Worm (Caenorhabditis elegans) whole organism, L1 larva: ENCODE results near the gene F20C5.7.

ENCODE experiments used
- efl-1 ChIP-seq, 4 experiments: fragments of 150-350 bp; optimal IDR thresholded peaks in 3 of 4; peaks in 1 of 4; 1 replicate in 1 of 4; 2 replicates in 3 of 4; lab custom pipeline; 2014; ENCODE audit warnings: missing biosample characterization in 2 of 4, missing genetic modification characterization in 2 of 4, missing genetic modification reagents in 2 of 4
- lin-13 ChIP-seq: fragments of 150-350 bp; optimal IDR thresholded peaks from 2 replicates; lab custom pipeline; 2014; ENCODE audit warnings: missing biosample characterization, missing genetic modification reagents, missing genetic modification characterization
- lsy-2 ChIP-seq, 2 experiments: fragments of 150-350 bp; optimal IDR thresholded peaks; 2 replicates each; lab custom pipeline; 2014; ENCODE audit warnings: missing biosample characterization in 2 of 2, missing genetic modification characterization in 2 of 2
- mef-2 ChIP-seq: fragments of 150-350 bp; optimal IDR thresholded peaks from 2 replicates; lab custom pipeline; 2014; ENCODE audit warnings: missing biosample characterization, missing genetic modification characterization
- mep-1 ChIP-seq: fragments of 150-350 bp; optimal IDR thresholded peaks from 2 replicates; lab custom pipeline; 2014; ENCODE audit warnings: missing biosample characterization, missing genetic modification characterization
- rnt-1 ChIP-seq: sonication (generic microtip); optimal IDR thresholded peaks from 2 replicates; lab custom pipeline; 2016; ENCODE audit warnings: mild to moderate bottlenecking, missing genetic modification characterization, moderate library complexity, missing compliant biosample characterization
- skn-1 ChIP-seq: fragments of 150-350 bp; optimal IDR thresholded peaks from 2 replicates; lab custom pipeline; 2014; ENCODE audit warnings: missing biosample characterization, missing genetic modification characterization
- unc-62 ChIP-seq: fragments of 150-350 bp; optimal IDR thresholded peaks from 2 replicates; lab custom pipeline; 2014; ENCODE audit warnings: missing biosample characterization, missing genetic modification reagents, missing genetic modification characterization
- vab-15 ChIP-seq: sonication (generic microtip); optimal IDR thresholded peaks from 2 replicates; lab custom pipeline; 2017; ENCODE audit warnings: missing genotype, mild to moderate bottlenecking, missing genetic modification characterization, missing compliant biosample characterization
- ztf-4 ChIP-seq: fragments of 150-350 bp; optimal IDR thresholded peaks from 2 replicates; lab custom pipeline; 2014; ENCODE audit warnings: missing biosample characterization, missing genetic modification characterization

- TF ChIP-seq lin-13 (GFP tag; lab: Kevin White, UChicago) (no peak), mef-2 (tag; lab: Kevin White, UChicago) (no peak), ztf-4 (tag; lab: Kevin White, UChicago) (no peak), mep-1 (tag; lab: Kevin White, UChicago) (no peak), lsy-2 (tag; optimal IDR thresholded peaks at IDR 0.05; lab: Kevin White, UChicago) (no peak), unc-62 (GFP tag; lab: Kevin White, UChicago) (no peak), efl-1 (optimal IDR thresholded peaks at IDR 0.05; lab: Kevin White, UChicago) (no peak), efl-1 (GFP tag; optimal IDR thresholded peaks at IDR 0.05 in 1 of 2; lab: Kevin White, UChicago) (peak in 1 of 2 experiments; percentile 28), vab-15 (tag; lab: Kevin White, UChicago) (no peak), skn-1 (tag; lab: Kevin White, UChicago) (no peak), rnt-1 (tag; lab: Kevin White, UChicago) (no peak)
Measured at ce11 chrIV:8754727-8755126, 9.2 kb upstream of the F20C5.7 start, which contains the start of gene elli-1.
